Worm (Caenorhabditis elegans) whole organism, L2 larva: Measurements from ENCODE around the gene srw-44.
"Not testable (repeated sequence)": the region's sequence is repeated elsewhere in the genome, so short reads cannot be mapped to it uniquely, and the experiment has no call there.

Source experiments
- C34F6.9 ChIP-seq: fragments of 150-350 bp; optimal IDR thresholded peaks from 2 replicates; lab custom pipeline; 2014; ENCODE audit warnings: missing biosample characterization, missing genetic modification characterization
- R02D3.7 ChIP-seq: fragments of 150-350 bp; optimal IDR thresholded peaks from 2 replicates; lab custom pipeline; 2014; ENCODE audit warnings: missing biosample characterization, missing genetic modification characterization
- Y55F3AM.14 ChIP-seq: fragments of 200-800 bp; sonication (Bioruptor generic); optimal IDR thresholded peaks from 2 replicates; lab custom pipeline; 2018; ENCODE audit warnings: mild to moderate bottlenecking, missing genetic modification characterization, missing compliant biosample characterization
- alr-1 ChIP-seq: fragments of 150-350 bp; optimal IDR thresholded peaks from 2 replicates; lab custom pipeline; 2014; ENCODE audit warnings: missing biosample characterization, missing genetic modification characterization
- aly-2 ChIP-seq: fragments of 150-350 bp; optimal IDR thresholded peaks from 2 replicates; lab custom pipeline; 2014; ENCODE audit warnings: missing biosample characterization, missing genetic modification characterization
- ama-1 ChIP-seq: fragments of 150-350 bp; optimal IDR thresholded peaks from 2 replicates; lab custom pipeline; 2018; ENCODE audit warnings: inconsistent platforms
- blmp-1 ChIP-seq: sonication (generic microtip); optimal IDR thresholded peaks from 2 replicates; lab custom pipeline; 2017; ENCODE audit warnings: missing genetic modification characterization, mild to moderate bottlenecking, missing compliant biosample characterization, antibody characterized with exemption, moderate library complexity; ENCODE audit not compliant: insufficient read depth
- ceh-16 ChIP-seq: fragments of 150-350 bp; optimal IDR thresholded peaks from 2 replicates; lab custom pipeline; 2014; ENCODE audit warnings: missing biosample characterization, missing genetic modification characterization
- ceh-82 ChIP-seq: fragments of 150-350 bp; optimal IDR thresholded peaks from 2 replicates; lab custom pipeline; 2014; ENCODE audit warnings: missing biosample characterization, missing genetic modification characterization
- dmd-4 ChIP-seq: sonication (generic microtip); optimal IDR thresholded peaks from 2 replicates; lab custom pipeline; 2017; ENCODE audit warnings: missing biosample characterization, missing genetic modification characterization
- elt-1 ChIP-seq: fragments of 150-350 bp; optimal IDR thresholded peaks from 2 replicates; lab custom pipeline; 2014; ENCODE audit warnings: missing biosample characterization, missing genetic modification characterization
- fos-1 ChIP-seq: fragments of 150-350 bp; optimal IDR thresholded peaks from 2 replicates; lab custom pipeline; 2014; ENCODE audit warnings: missing biosample characterization, missing genetic modification characterization
- gmeb-1 ChIP-seq: fragments of 150-350 bp; optimal IDR thresholded peaks from 2 replicates; lab custom pipeline; 2014; ENCODE audit warnings: missing biosample characterization, missing genetic modification characterization
- lin-13 ChIP-seq: fragments of 150-350 bp; optimal IDR thresholded peaks from 2 replicates; lab custom pipeline; 2014; ENCODE audit warnings: missing biosample characterization, missing genetic modification reagents, missing genetic modification characterization
- nhr-12 ChIP-seq: fragments of 150-350 bp; optimal IDR thresholded peaks from 2 replicates; lab custom pipeline; 2014; ENCODE audit warnings: missing biosample characterization, missing genetic modification characterization
- nhr-129 ChIP-seq: fragments of 150-350 bp; optimal IDR thresholded peaks from 2 replicates; lab custom pipeline; 2014; ENCODE audit warnings: missing biosample characterization, missing genetic modification characterization
- nhr-21 ChIP-seq: fragments of 150-350 bp; optimal IDR thresholded peaks from 2 replicates; lab custom pipeline; 2014; ENCODE audit warnings: missing biosample characterization, missing genetic modification characterization
- nhr-23 ChIP-seq: fragments of 150-350 bp; optimal IDR thresholded peaks from 2 replicates; lab custom pipeline; 2014; ENCODE audit warnings: missing biosample characterization, missing genetic modification reagents, missing genetic modification characterization
- nhr-25 ChIP-seq: fragments of 150-350 bp; sonication (generic microtip); optimal IDR thresholded peaks from 3 replicates; lab custom pipeline; 2014; ENCODE audit warnings: missing biosample characterization, missing genetic modification characterization
- peb-1 ChIP-seq: fragments of 150-350 bp; optimal IDR thresholded peaks from 2 replicates; lab custom pipeline; 2014; ENCODE audit warnings: missing biosample characterization, missing genetic modification characterization
- sem-4 ChIP-seq: fragments of 150-350 bp; optimal IDR thresholded peaks from 2 replicates; lab custom pipeline; 2014; ENCODE audit warnings: missing biosample characterization, missing genetic modification reagents, missing genetic modification characterization
- skn-1 ChIP-seq: sonication (generic microtip); optimal IDR thresholded peaks from 2 replicates; lab custom pipeline; 2017; ENCODE audit warnings: missing biosample characterization, missing genetic modification characterization
- sma-3 ChIP-seq: sonication (generic microtip); optimal IDR thresholded peaks from 2 replicates; lab custom pipeline; 2016; ENCODE audit warnings: missing genetic modification reagents, missing genetic modification characterization, missing compliant biosample characterization
- sma-9 ChIP-seq, 2 experiments: fragments of 150-350 bp in 1 of 2; sonication (generic microtip) in 1 of 2; optimal IDR thresholded peaks; 2 replicates each; lab custom pipeline; 2014 to 2016; ENCODE audit warnings: missing genetic modification characterization in 2 of 2, mild to moderate bottlenecking in 1 of 2, missing biosample characterization in 1 of 2, missing compliant biosample characterization in 1 of 2, missing genetic modification reagents in 1 of 2, moderate library complexity in 1 of 2
- snpc-4 ChIP-seq: fragments of 150-350 bp; optimal IDR thresholded peaks from 2 replicates; lab custom pipeline; 2014; ENCODE audit warnings: missing biosample characterization, missing genetic modification characterization
- unc-39 ChIP-seq: fragments of 150-350 bp; optimal IDR thresholded peaks from 2 replicates; lab custom pipeline; 2014; ENCODE audit warnings: missing biosample characterization, missing genetic modification characterization
- unc-55 ChIP-seq: fragments of 150-350 bp; sonication (generic microtip); optimal IDR thresholded peaks from 3 replicates; lab custom pipeline; 2014; ENCODE audit warnings: missing biosample characterization, missing genetic modification reagents, missing genetic modification characterization
- zag-1 ChIP-seq: fragments of 150-350 bp; optimal IDR thresholded peaks from 2 replicates; lab custom pipeline; 2014; ENCODE audit warnings: missing biosample characterization, missing genetic modification characterization
- ztf-11 ChIP-seq: sonication (generic microtip); optimal IDR thresholded peaks from 2 replicates; lab custom pipeline; 2017; ENCODE audit warnings: missing biosample characterization, missing genetic modification characterization
- ztf-4 ChIP-seq: fragments of 150-350 bp; optimal IDR thresholded peaks from 2 replicates; lab custom pipeline; 2014; ENCODE audit warnings: missing biosample characterization, missing genetic modification characterization

srw-44 gene

ce11 chrV:16648317-16649018 lies 31.6 kb upstream of the srw-44 start, which contains the start of gene W06G6.20:
Gene W06G6.20, minus strand, starts transcription at chrV:16648367.
- TF ChIP-seq nhr-12 (tag; lab: Kevin White, UChicago) (no peak), aly-2 (tag; lab: Kevin White, UChicago) (no peak), sem-4 (no peak)

- not testable (repeated sequence) for TF ChIP-seq gmeb-1 (tag; lab: Kevin White, UChicago); lin-13 (GFP tag; lab: Kevin White, UChicago); unc-55 (GFP tag; lab: Kevin White, UChicago)
Measured at ce11 chrV:16649200-16649599, 30.9 kb upstream of the srw-44 start, which contains the start of gene W06G6.11. Gene W06G6.11, minus strand, starts transcription at chrV:16649300.

- not testable (repeated sequence) for TF ChIP-seq nhr-23; sem-4; nhr-129 (tag; lab: Kevin White, UChicago)
Measured at ce11 chrV:16654242-16654641, 25.8 kb upstream of the srw-44 start, which contains the start of gene W06G6.15. Gene W06G6.15, plus strand, starts transcription at chrV:16654542.

- not testable (repeated sequence) for TF ChIP-seq skn-1 (tag; lab: Kevin White, UChicago); ceh-16 (tag; lab: Kevin White, UChicago); peb-1
- TF ChIP-seq, all 48 proteins: peak for 0; not testable (repeated sequence) for 48
Measured at ce11 chrV:16660816-16661215, 19.3 kb upstream of the srw-44 start, which contains the start of gene Y70C5B.2. Gene Y70C5B.2, minus strand, starts transcription at chrV:16660916.

ce11 chrV:16666647-16667046 lies 13.4 kb upstream of the srw-44 start, which contains the start of gene F14F8.14:
Gene F14F8.14, minus strand, starts transcription at chrV:16666747.
- TF ChIP-seq ztf-11 = no peak
- no peak for TF ChIP-seq sma-9 (GFP tag; optimal IDR thresholded peaks at IDR 0.05; lab: Kevin White, UChicago)
- TF ChIP-seq sma-9 (tag; optimal IDR thresholded peaks at IDR 0.05; lab: Kevin White, UChicago) = no peak
- TF ChIP-seq alr-1 (tag; lab: Kevin White, UChicago) = no peak
- no peak for TF ChIP-seq ztf-4 (tag; lab: Kevin White, UChicago)
- no peak for TF ChIP-seq ceh-82 (tag; lab: Kevin White, UChicago)
- no peak for TF ChIP-seq dmd-4
- TF ChIP-seq nhr-21 (tag; lab: Kevin White, UChicago) = no peak
- TF ChIP-seq R02D3.7 = no peak
- TF ChIP-seq nhr-23 = no peak
- no peak for TF ChIP-seq sma-3 (GFP tag; lab: Kevin White, UChicago)
- no peak for TF ChIP-seq gmeb-1 (tag; lab: Kevin White, UChicago)
- TF ChIP-seq elt-1 (tag; lab: Kevin White, UChicago) = no peak
- no peak for TF ChIP-seq fos-1
- TF ChIP-seq nhr-129 (tag; lab: Kevin White, UChicago) = no peak
- TF ChIP-seq nhr-25 = no peak

ce11 chrV:16668473-16668872 lies 11.6 kb upstream of the srw-44 start, which contains the start of gene F14F8.9:
Gene F14F8.9, minus strand, starts transcription at chrV:16668573.
- TF ChIP-seq ama-1 = no peak

- TF ChIP-seq unc-39 (tag; lab: Kevin White, UChicago) (no peak), snpc-4 (tag; lab: Kevin White, UChicago) (no peak), Y55F3AM.14 (GFP tag; lab: Kevin White, UChicago) (no peak), peb-1 (no peak), ztf-11 (no peak), blmp-1 (no peak), zag-1 (no peak), nhr-23 (no peak), C34F6.9 (tag; lab: Kevin White, UChicago) (no peak), sem-4 (no peak), dmd-4 (no peak)
Measured at ce11 chrV:16671190-16671589, 8.9 kb upstream of the srw-44 start, which contains the start of gene str-61. Gene str-61, minus strand, starts transcription at chrV:16671290.
